Fruit fly (Drosophila melanogaster): ENCODE results near the gene STUB1.
A peak's percentile ranks its signal among the peaks of the same experiment; 100 is the strongest.

Gene STUB1

DNA sequence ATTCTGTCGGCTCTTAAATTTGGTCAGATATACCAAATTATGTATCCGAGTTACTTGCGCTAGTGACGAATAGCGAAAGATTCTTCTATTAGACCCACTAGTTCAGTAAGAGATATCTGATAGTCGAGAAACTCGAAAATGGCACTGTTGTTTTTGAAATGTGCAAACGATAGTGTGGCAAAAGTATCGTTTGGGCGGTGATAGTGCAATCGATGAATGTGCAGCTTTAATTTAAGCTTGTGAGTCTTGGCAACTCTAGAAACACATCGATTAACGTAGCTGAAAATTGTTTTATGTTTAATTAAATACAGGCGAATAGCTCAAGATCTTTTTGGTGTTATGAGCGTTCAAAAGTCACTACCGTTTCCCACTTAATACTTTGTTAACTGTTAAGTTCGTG is at the start of gene STUB1:
Gene STUB1 (plus strand): TSS at position 232 of the 400 bp plus-strand sequence.
- TF ChIP-seq Sin3A (optimal IDR thresholded peaks at IDR 0.05) = no peak
- TF ChIP-seq psq (optimal IDR thresholded peaks at IDR 0.05) = no peak
- no peak for TF ChIP-seq h (optimal IDR thresholded peaks at IDR 0.05)
- no peak for TF ChIP-seq insv (optimal IDR thresholded peaks at IDR 0.05)
- no peak for TF ChIP-seq ttk (optimal IDR thresholded peaks at IDR 0.05)
- TF ChIP-seq Myc (optimal IDR thresholded peaks at IDR 0.05) = no peak

DNA sequence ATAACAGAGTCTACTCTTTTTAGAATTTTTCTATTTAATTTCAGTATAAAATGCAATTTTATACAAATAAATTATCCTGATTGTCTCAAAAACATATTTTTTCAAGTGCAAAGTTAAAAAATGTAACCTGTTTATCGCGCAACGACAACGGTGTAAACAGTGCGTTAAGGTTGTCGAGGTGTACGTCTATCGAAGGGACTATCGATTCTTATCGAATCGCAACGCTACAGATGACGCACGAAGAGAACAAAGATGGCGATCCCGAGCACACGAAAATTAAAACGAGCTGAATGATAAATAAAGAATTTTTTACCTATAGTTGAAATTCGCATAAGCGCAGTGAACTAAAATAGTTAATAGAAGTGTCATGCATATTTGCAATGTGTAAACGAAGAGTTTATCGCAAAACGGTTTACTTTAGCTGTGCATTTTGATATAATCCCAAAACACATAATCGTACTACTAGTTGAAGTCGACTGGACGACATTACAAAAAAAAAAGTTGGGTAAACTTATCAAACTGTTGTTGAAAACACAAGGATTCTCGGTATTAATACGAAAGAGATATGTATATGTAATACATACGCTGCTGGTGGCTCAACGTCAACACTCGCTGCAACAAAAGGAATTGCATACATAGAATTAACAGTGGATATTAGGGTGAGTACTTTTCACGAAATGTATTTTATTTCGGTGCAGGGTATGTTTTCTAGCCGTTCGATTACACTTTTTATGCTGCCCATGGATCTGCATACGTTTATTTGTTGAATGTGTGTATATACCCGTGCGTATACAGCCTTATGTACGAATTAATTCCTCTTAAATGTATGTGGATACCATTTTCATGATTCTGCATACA is 49.2 kb upstream of the STUB1 start, which contains the start of gene da:
Gene da (plus strand): TSS at position 237 of the 858 bp plus-strand sequence.
- TF ChIP-seq Myc (optimal IDR thresholded peaks at IDR 0.05) = no peak
- no peak for TF ChIP-seq h (optimal IDR thresholded peaks at IDR 0.05)
- no peak for TF ChIP-seq ttk (optimal IDR thresholded peaks at IDR 0.05)
- no peak for TF ChIP-seq psq (optimal IDR thresholded peaks at IDR 0.05)
- no peak for TF ChIP-seq insv (optimal IDR thresholded peaks at IDR 0.05)
- TF ChIP-seq Sin3A (optimal IDR thresholded peaks at IDR 0.05) = no peak

DNA sequence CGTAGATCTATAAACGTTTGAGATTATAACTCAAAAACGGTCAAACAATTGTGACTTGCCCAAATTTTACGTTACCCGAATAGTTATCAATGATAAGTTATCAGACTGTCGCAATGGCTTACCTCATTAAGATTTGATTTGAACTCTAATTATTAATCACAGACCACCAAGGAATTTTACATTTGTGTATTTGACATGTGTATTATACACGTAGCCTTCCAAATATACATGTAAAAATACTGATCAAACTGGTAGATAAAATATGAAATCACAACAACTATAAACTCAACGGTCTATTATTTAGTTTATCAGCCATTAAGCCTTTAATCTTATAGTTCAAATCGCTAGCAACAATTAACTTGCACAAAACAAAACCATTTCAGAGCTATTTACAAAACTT is 43.9 kb upstream of the STUB1 start:
- TF ChIP-seq Myc (optimal IDR thresholded peaks at IDR 0.05) = no peak
- TF ChIP-seq ttk (optimal IDR thresholded peaks at IDR 0.05) = no peak
- no peak for TF ChIP-seq Sin3A (optimal IDR thresholded peaks at IDR 0.05)
- no peak for TF ChIP-seq h (optimal IDR thresholded peaks at IDR 0.05)
- TF ChIP-seq insv (optimal IDR thresholded peaks at IDR 0.05) = no peak
- no peak for TF ChIP-seq psq (optimal IDR thresholded peaks at IDR 0.05)

DNA sequence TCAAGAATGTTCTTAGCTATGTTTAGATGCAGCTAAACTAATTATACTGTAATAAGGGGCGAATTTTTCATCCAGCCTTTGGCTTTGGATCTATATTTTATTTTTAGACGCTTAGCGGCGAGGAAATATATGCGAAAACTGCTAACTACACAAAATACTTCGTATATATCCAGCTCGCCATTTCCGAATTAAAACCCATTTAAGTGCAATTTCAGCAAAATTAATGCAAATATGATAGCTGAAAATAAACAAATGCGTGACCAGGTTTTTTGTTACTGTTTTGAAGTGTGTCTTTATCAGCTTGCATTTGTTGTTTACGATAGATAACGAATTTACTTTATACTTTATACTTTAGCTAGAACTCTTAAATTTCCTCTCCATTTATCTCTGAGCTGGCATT is 42.3 kb upstream of the STUB1 start:
- TF ChIP-seq h (optimal IDR thresholded peaks at IDR 0.05) (no peak), insv (optimal IDR thresholded peaks at IDR 0.05) (no peak), psq (optimal IDR thresholded peaks at IDR 0.05) (no peak), Sin3A (optimal IDR thresholded peaks at IDR 0.05) (no peak), ttk (optimal IDR thresholded peaks at IDR 0.05) (no peak), Myc (optimal IDR thresholded peaks at IDR 0.05) (no peak)

DNA sequence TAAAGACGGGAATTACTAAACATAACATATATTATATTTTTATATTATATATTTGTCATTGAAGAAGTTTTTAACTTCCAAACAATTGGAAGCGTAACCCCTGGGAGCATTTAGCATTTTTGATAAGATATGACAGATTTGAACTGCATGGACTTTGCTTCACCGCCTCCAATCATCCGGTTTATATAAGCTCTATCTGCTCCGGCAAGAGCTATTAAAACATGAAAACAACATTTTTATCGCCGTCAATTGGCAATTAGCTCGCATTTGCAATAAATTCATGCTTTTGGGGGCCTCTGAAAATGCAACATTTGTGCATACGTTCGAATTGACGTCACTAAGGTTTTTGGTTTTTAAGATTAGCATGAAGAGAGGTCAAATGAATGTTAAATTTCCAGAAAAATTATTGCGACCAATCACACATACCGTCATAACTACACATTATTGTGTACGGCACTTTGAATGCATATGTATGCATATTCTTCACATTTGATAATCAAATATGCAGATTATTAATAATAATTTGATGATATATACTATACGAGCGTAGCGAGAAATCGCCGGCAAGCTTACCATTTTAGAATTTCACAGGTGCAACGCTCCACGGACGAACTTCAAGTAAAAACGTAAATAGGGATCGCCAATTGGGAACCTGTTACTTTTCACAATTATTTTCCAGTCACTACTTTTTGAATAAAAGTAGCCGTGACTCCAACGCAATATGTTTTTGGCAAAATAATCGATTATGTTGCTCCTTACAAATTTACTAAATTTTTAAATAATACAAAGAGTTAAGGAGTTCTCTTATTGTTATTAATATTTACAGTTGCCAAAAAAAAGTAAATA is 41.5 kb upstream of the STUB1 start, which contains the start of gene Mdh1:
Gene Mdh1 (minus strand): TSS at position 691 of the 846 bp plus-strand sequence.
- TF ChIP-seq Myc (optimal IDR thresholded peaks at IDR 0.05) (no peak), ttk (optimal IDR thresholded peaks at IDR 0.05) (no peak), insv (optimal IDR thresholded peaks at IDR 0.05) (no peak), psq (optimal IDR thresholded peaks at IDR 0.05) (peak; percentile 52), h (optimal IDR thresholded peaks at IDR 0.05) (no peak), Sin3A (optimal IDR thresholded peaks at IDR 0.05) (no peak)

DNA sequence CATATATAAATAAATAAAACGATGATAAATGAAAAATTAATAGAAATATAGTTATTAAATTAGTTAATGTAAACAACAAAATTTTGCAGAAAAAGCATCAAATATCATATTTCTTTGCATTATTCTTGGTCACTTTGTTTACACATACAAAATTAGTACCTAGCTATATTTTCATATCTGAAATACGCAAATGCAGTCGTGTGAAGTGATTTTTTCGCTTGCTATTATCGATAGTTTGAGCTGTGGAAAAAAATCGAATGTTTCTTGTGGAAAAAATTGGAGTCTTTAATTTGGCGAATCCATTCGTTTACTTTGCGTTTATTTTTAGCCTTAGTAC is 40.9 kb upstream of the STUB1 start, which contains the start of gene Cnot4:
Gene Cnot4 (plus strand): TSS at position 229 of the 337 bp plus-strand sequence.
- TF ChIP-seq Myc (optimal IDR thresholded peaks at IDR 0.05) = no peak
- TF ChIP-seq psq (optimal IDR thresholded peaks at IDR 0.05) = peak; percentile 31
- no peak for TF ChIP-seq h (optimal IDR thresholded peaks at IDR 0.05)
- no peak for TF ChIP-seq Sin3A (optimal IDR thresholded peaks at IDR 0.05)

DNA sequence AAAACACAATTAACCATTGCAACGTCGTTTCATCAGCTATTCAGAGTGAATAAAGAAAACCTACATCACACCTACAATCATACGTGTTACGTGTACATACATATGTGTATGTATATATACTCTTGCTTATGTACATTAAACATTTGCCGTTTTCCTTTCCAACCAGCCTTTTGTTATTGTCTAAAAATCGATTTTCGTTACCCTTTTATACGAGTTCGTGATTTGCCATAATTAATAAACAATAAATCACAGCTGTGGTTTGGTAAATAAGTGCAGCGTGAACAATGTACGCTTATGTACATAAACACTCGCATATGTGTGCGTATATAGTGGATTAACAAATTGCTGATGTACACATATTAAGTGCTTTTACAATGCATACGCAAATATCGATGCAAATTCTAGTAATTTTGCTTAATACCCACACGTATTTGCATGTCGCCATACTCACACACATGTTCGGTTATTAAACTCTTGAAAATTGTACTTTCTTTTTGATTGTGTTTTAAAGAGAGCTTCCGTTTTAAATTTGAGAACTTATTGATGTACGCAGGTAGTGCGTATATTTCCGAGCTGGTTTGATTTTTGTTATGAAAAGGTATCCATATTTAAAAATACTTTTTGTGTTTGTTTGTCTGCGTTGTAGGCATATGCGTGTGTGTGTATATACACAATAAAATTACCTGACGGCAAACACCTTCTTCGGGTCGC is 40.3 kb upstream of the STUB1 start:
- TF ChIP-seq Myc (optimal IDR thresholded peaks at IDR 0.05) (no peak), Sin3A (optimal IDR thresholded peaks at IDR 0.05) (no peak), ttk (optimal IDR thresholded peaks at IDR 0.05) (no peak), psq (optimal IDR thresholded peaks at IDR 0.05) (no peak), h (optimal IDR thresholded peaks at IDR 0.05) (no peak), insv (optimal IDR thresholded peaks at IDR 0.05) (no peak)

DNA sequence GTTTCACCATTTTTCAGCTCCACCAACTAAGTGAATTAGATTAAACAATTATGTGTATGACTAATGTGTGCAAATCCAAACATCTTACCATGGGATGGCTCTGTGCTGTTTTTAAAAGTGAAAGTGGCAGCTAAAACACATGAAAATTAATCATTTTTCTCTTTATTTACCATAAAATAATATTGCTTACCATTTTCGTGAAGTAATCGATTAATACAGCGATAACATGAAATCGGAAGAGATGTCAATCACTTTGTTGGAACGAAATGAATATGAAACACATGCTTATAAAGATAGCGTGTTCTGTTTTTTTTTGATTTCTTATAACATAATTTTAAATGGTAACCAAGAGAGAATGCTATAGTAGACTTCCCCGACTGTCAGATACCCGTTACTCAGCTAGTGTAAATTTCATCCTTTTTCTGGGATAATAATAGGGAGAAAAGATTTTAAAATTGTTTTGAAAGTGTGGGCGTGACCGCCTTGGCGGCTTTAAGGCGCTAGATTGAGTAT is 33.5 kb upstream of the STUB1 start:
- TF ChIP-seq psq (optimal IDR thresholded peaks at IDR 0.05) (no peak), h (optimal IDR thresholded peaks at IDR 0.05) (no peak), ttk (optimal IDR thresholded peaks at IDR 0.05) (no peak), Myc (optimal IDR thresholded peaks at IDR 0.05) (no peak), Sin3A (optimal IDR thresholded peaks at IDR 0.05) (no peak), insv (optimal IDR thresholded peaks at IDR 0.05) (no peak)

DNA sequence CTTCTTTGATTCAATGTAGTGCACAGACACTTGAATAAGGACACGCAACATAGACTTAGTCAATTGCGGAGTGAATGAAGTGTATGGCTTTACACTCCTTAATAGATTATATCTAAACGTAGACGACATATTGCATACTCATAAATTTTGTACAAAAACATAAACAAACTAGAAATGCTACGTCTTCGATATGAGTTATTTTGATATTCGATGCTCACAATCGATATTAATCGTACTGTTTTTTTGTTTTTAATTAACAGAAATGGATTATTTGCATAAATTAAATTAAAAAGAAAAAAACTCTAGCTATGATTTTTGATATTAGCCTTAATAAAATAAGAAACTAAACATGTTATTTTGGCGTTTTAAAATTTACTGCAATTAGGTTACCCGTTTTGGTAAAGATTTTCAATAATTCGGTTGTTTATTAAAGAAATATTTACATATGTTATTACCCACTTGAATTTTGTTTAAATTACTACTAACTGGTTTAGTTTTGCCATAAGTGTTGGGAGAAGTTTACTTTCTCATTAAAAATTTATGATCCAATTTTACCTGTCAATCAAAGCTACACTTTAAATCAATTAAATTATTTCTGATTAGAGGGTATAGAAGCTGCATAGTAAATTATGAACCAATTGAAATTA is 32.2 kb upstream of the STUB1 start, which contains the start of the genes CG17768, LSm-4 and Ir31a:
Gene CG17768 (minus strand): TSS at position 196 of the 647 bp plus-strand sequence.
Gene LSm-4 (minus strand): TSS at position 196 of the 647 bp plus-strand sequence.
Gene Ir31a (plus strand): TSS at position 558 of the 647 bp plus-strand sequence.
- TF ChIP-seq h (optimal IDR thresholded peaks at IDR 0.05) = no peak
- TF ChIP-seq psq (optimal IDR thresholded peaks at IDR 0.05) = no peak
- TF ChIP-seq ttk (optimal IDR thresholded peaks at IDR 0.05) = no peak

DNA sequence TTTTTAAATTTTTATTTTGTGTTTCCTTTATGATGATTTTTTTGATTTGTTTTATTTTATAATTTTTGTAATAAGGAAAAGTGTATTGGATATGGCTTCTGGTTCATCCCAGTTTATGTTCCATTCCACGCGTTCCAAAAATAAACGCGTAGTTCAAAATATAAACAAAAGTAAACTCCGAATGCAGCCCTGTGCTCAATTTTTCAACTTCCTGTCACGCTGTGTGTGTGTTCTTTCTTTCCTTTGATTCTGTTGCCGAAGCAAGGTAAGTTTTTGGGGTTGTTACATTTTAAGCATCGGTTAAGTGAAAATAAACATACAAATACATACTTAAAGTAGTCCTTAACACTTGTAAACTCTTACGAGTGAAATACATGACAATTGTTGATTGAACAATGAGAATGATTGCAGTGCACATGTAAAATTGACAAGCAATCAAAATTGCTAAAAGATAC is 29.2 kb upstream of the STUB1 start, which contains the start of the genes Ip259 and RpS27A:
Gene Ip259 (plus strand): TSS at position 231 of the 455 bp plus-strand sequence.
Gene RpS27A (plus strand): TSS at position 231 of the 455 bp plus-strand sequence.
- TF ChIP-seq Myc (optimal IDR thresholded peaks at IDR 0.05) = no peak
- TF ChIP-seq psq (optimal IDR thresholded peaks at IDR 0.05) = no peak
- TF ChIP-seq Sin3A (optimal IDR thresholded peaks at IDR 0.05) = no peak
- TF ChIP-seq insv (optimal IDR thresholded peaks at IDR 0.05) = no peak
- no peak for TF ChIP-seq h (optimal IDR thresholded peaks at IDR 0.05)
- TF ChIP-seq ttk (optimal IDR thresholded peaks at IDR 0.05) = no peak

Data from Kc167 (cell line).